Fruit fly (Drosophila melanogaster) Kc167 (cell line): ENCODE results near the gene sky.

Experiments used
- h ChIP-seq: fragments of >200 bp; optimal IDR thresholded peaks from 3 replicates; lab custom pipeline; 2018; ENCODE audit warnings: missing external identifiers
- insv ChIP-seq: fragments of >200 bp; optimal IDR thresholded peaks from 3 replicates; lab custom pipeline; 2018; ENCODE audit warnings: missing external identifiers

DNA sequence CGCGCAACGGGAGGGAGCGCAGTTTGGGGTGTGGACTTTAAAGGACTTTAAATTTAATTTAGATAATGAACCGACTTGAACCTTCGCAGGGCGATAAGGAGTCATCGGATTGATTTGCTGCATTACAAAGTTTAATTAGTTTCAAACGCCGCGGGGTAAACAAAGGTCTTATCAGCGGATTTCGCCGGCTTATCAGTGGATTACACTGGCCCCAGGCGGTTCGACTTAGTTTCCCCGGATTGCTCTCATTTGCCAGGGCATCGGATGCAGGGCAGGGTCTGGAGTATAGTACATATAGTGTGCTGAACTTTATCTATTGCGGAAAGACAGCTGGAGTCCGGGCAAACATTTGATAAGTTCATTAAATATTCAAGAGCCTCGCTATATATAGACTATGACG lies 40.3 kb downstream of the sky start:
- no peak for TF ChIP-seq h (lab: Kevin White, UChicago)
- TF ChIP-seq insv, result no peak
